Fruit fly (Drosophila melanogaster) whole organism, larva: ENCODE results near the gene Tusp.

Experiments used
- noc ChIP-seq: fragments of 200-800 bp; sonication (Bioruptor generic); optimal IDR thresholded peaks from 3 replicates; lab custom pipeline; 2019; ENCODE audit warnings: missing biosample characterization, mild to moderate bottlenecking, missing genetic modification characterization, moderate library complexity

Tusp gene

DNA sequence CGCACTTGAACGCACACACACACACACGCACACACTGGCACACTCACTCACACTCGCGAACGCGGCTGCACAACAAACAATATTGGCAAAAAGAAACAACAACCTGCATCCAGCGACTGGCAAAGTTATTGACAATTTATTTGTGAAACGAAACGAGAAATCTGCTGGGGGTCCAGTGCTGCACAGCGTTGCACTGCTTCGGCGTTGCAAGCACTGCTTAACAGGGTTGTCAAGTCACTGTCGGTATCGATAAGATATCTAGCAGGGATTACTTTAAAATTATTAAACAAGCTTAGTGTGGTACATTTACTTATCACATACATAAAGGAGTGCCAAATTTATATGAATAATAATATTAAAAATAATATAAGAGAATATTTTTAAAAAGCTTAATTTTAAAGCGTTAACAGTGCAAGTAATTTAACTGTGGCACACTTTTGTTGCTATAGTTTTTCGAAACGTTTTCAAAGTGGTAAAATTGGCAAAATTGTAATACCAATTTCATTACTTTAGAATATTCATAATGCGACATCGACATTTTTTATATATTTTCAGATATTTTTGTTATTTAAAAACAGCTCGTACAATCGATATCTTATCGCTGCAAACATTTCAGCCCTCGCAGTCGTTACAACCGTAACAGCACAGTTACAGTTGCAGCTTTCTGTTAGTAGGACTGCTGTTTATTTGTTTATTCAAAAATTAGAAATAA lies at the start of gene Tusp, which contains the start of gene dsd:
Gene Tusp, plus strand, starts transcription at position 662 of the 712 bp plus-strand sequence.
Gene dsd, minus strand, starts transcription at position 179 of the 712 bp plus-strand sequence.
- TF ChIP-seq noc (tag; lab: Kevin White, UChicago), result peak; percentile 63

DNA sequence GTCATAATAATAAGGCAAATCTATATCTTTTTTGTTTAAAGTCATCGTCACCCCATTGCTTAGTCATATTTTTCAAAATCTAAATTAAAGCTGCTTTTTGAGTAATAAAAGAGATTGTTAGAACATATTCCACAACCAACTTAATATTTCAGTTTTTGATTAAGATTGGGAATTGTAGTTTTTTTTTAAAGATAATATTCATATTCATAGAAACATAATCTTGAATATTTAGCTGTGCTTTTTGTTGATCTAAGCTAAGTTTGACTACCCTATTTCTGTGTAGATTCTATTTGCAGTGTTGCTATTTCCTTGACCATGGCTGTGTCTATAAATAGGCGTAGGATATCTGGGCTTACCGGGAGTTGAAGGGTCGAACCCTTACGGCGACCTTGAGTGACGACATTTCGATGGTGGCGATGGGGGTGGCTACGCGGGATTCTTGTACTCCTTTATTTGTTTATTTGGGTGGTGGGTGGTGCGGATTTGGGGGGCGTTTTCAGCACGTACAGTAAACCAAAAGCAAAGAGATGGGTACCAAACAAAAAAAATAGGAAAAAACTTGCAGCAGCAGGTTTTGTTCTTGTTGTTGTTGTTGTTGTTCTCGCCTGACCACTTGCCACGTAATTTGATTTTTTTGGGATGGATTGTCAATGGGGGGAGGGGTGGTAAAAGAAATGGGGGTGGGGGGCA lies 49.6 kb upstream of the Tusp start:
- TF ChIP-seq noc (tag; lab: Kevin White, UChicago), result no peak

DNA sequence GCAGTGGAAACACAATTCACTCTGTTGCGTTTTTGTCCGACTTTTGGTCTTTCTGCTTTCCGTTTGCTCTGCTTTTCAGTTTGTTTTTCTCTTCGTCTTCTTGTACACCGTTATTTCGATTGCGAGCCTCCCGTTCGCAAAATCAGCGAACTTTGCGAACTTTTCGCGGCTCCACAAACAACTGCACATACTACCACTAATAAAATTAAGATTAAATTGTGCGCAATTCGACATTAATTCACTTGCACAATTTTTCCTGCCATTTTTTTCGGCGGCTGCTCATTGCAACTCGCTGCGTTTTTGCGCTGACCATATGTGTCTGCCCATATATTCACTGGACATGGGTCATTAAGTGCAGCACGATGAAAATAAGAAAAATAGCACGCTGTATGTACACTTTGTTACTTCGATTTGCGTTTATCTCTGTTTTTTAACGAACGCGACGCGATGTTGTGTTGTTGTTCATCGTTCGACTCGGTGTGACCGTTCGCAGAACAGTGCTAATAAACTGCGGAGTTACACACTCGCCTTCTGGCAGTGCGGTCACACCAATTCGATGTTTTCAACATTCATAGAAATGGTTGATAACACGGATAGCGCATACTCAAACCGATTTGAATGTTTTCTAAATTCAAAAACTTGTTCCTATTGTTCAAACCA lies 48.9 kb upstream of the Tusp start, which contains the start of gene Klp98A:
Gene Klp98A, minus strand, starts transcription at position 486 of the 660 bp plus-strand sequence.
- no peak for TF ChIP-seq noc (tag; lab: Kevin White, UChicago)

DNA sequence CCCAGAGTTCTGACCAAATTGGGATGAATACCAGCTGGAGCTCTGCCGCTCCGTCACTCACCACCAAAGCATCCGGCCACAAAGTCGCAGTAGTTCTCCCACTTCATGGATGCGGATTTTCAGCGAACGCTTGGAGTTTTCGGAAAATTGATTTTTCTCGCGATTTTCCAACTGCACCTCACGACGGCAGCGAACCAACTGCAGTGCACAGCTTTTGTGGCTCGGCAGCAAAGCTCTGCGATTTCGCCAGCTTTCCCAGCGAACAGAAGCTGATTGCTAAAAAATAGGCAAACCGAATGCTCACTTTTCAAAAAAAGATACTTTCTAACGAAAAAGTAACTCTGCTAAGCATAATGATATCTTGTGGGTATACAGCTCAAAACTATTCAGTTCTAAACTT lies 46.6 kb upstream of the Tusp start, which contains the start of gene CG5646:
Gene CG5646, minus strand, starts transcription at position 206 of the 400 bp plus-strand sequence.
- no peak for TF ChIP-seq noc (tag; lab: Kevin White, UChicago)

DNA sequence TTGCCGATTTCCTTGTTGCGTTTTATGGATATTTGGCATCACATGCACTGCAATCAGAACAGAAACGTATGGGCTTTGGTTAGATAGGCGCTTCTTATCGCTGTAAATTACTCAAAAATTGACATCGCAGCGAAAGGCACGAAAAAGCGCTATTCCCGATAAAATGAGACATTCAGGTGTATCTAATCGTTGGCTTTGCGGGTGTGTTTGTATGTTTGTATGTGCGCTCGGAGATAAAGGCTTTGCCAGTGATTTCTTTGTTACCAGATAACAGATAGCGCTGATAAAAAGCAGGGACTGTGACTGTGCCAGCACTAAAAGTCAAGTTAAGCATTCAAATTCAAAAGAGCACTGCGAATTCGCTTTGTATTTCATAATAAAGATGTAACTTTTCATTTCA lies 39.1 kb upstream of the Tusp start:
- TF ChIP-seq noc (tag; lab: Kevin White, UChicago), result no peak

DNA sequence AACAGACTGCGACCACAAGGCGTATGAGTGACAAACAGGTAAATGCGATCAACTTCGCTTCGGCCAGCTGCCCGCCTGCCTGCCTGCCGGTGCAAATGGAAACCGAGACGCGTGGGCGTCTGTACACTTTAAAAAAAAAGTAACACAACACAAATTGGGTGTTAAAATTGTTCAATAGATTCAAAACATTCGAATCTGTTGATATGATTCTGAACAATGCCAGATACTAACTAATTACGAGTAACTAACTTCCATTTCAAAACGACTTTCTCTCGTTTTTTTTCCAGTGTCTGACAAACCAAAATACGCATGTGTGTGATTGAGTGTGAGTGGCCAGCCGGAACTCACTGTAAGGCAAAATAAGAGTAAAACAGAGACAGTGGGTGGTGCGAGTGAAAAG lies 38.0 kb upstream of the Tusp start:
- TF ChIP-seq noc (tag; lab: Kevin White, UChicago), result peak; percentile 93

DNA sequence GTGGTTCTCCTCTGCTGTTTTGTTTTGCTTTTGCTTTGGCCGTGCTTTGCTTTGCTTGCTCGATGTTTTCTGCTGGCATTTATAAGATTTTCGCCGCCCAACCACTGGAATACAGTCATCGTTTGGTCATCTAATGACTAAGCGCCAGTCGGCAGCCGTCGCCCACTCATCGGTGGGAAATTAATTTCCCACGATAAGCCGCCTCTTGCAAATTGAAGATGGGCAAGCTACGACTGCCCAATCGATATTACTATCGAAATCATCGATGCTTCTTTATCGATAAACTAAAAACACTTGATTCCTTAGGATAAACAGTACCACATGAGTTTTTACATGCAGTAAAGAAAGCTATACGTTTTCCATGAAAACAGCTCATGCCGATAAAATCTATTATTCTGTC lies 37.0 kb upstream of the Tusp start:
- TF ChIP-seq noc (tag; lab: Kevin White, UChicago), result no peak

DNA sequence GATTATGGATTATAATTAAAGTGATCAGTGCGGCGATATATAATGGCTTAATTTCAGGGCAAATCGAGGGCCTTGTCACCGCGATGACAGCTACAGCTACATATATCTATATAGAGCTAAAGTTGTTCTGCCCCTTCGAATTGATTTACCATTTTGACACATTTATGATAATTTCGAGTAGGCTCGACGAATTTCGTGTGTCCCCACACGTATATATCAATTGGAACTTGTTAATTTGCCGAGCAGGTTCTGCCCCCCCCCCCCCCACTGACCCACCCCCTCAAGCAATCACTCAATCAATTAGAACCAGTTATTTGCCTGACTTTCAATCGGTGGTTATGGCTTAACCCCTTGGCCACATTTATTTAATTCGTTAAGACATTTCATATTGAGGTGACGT lies 28.3 kb upstream of the Tusp start:
- TF ChIP-seq noc (tag; lab: Kevin White, UChicago), result no peak

DNA sequence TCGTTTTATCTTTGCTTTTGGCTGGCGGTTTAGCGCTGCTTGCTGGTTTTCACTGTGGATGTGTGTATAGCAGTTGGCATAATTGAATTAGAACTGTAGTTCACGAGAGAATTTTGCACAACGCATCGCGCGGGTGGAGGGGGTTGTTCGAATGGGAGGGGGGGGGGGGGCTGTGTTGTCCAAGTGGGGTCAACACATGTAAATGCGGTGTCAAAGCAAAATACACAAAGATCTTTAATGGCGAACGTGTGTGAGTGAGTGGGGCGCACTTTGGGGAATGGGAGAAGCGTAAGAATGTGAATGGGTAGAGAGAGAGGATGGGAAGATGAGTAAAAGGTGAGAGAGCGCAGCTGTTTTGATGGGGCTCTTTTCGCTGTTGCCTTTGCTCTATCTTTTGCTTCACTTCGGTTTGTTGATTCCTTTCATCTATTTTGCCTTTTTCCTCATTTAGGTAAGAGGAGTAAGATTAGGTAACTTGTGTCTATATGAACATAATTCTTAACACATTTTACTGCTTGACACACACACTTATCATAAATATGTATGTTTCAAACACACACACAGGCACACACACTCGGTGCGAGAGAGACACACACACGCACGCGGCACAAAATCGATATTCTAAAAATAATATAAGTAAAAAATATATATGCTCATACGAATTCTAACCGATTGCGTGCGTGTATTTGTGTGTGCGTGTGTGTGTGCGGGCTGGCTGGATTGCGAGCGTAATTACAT lies 27.2 kb upstream of the Tusp start:
- TF ChIP-seq noc (tag; lab: Kevin White, UChicago), result no peak

DNA sequence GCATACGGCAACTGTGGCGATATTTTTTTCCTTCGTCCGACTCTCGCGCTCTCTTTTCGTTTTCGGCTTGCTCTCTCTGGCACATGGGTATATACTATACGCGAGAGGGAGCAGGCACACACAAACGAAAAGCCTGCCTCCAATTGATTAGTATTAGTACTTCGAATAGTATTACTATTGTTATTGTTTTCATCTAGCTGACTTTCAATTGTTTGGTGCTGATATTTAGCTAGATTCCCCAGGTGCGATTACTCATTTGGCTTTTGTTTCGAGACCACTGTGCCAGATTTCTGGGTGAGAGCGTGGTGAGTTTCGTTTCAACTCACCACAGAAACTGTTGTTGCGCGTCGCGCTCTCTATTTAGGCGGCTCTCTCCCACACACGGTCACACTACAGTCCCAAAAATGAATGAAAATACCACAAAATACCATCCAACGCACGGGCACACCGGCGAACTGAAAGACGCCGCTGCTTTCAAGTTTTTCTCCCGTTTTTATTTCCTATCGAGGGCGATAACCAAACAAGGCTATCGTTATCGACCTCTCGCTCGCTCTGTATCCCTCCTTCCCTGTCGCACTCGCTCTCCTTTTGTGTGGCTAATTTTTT lies 26.3 kb upstream of the Tusp start:
- TF ChIP-seq noc (tag; lab: Kevin White, UChicago), result peak; percentile 73

DNA sequence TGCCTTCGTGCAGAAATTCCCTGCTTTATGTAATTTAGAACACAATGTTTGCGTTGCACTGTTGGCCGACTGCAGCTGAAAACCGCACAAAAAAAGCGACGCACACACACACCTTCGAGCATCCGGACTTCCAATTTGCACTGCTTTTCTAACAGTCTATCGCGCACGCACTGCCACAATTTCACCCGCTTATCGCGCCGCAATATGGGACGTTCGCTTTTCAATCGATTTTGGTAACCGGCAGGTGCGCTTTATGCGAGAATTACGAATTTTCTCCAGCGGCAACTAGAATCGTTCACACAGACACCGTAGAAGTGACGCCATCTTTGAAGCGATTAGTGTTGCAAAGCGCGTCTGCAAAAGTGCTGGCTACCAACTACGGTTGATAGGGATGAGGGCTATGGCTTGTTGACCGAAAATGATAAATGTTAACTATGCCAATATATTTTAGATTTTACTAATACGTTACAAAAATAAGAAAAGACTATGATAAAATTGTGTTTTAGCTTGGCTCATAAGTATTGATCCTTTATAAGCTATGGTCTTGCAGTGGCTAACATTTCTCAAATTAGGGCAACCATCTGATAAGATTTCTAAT lies 25.7 kb upstream of the Tusp start, which contains the start of gene wdb:
Gene wdb, minus strand, starts transcription at position 352 of the 598 bp plus-strand sequence.
- TF ChIP-seq noc (tag; lab: Kevin White, UChicago), result peak; percentile 29

DNA sequence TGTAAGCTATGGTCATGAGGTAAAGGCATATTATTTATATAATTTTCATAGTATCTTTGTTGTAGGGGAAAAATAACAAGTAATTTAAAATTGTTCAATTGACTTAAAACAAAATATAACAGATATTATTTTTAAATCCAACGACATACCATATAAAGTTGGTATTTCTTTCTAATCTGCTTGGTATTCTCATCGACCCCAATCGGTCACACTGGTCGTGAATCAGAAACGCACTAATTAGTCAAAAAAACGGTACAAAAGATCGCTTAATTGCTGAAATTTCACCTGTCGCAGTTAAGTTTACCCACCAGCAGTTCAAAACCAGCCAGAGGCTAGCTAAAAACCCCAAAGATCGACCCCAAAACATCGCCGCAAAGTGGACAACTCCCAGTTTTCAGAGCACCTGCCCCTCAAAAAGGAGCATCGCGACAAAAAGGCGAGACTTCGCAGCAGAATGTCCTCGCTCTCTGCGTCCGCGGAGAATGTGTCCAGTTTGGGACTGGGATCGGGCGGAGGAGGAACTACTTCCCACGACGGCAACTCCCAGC lies 25.0 kb upstream of the Tusp start, which contains the start of gene pins:
Gene pins, plus strand, starts transcription at position 207 of the 548 bp plus-strand sequence.
- no peak for TF ChIP-seq noc (tag; lab: Kevin White, UChicago)

DNA sequence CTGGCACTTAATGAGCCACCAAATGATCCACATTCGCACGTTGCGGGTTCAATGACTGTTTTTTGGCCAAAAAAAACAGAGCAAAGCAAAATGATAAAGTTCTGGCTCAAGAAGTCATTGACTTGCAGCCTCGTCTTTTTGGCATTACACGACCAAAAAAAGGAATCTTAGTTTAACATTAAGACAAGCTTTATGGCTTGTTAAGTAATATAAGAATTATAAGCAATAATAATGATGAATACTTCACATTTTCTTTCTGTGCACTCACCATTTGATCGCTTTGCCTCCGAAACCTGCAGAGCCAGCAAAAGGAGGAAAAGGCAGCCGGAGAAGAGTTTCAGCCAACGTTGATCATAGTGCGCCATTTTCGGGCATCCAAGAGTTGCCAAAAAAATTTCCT lies 14.5 kb upstream of the Tusp start:
- no peak for TF ChIP-seq noc (tag; lab: Kevin White, UChicago)

DNA sequence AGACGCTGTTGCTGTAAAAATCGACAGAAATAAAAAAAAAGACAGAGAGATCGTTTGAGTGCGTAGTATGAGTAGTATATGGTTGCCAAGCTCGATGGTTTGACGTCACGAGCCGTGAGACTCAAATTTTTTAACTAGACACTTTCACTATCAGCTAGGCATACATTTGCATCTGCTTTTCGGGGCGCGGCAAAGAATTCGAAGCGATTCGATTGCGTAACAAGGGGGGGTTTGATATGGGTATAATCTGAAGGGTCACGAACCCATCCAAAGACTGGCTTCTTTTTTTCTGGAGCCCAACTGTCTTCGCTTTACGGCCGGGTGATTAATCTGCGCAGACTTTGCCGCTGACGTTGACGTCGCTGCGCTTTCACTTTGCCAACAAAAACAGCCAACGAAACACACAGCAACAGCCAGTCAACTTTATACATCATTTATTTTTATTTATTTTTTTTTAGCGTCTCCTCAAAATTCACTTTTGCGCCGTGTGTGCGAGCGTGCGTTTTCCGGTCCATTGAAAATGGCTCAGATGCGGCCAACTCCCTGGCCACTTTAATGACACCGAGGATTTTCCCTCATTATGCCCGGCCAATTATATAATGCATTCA lies 14.0 kb upstream of the Tusp start:
- no peak for TF ChIP-seq noc (tag; lab: Kevin White, UChicago)
